Worm (Caenorhabditis elegans): ENCODE data around the gene F53B1.2.

- TF ChIP-seq nfya-1 (tag; optimal IDR thresholded peaks at IDR 0.05) (no peak), pha-4 (tag; optimal IDR thresholded peaks at IDR 0.05) (no peak), sdc-2 (tag; optimal IDR thresholded peaks at IDR 0.05) (no peak)
Measured at ce11 chrX:2113004-2113403, 4.2 kb downstream of the F53B1.2 start, which contains the start of gene bus-5.

Measured in whole organism, late embryonic.